Worm (Caenorhabditis elegans) whole organism, L1 larva: ENCODE data around the gene str-55.

Experiments
- ceh-82 ChIP-seq, 3 experiments: fragments of 150-350 bp in 1 of 3; sonication (generic microtip) in 2 of 3; optimal IDR thresholded peaks; 2 replicates each; lab custom pipeline; 2014 to 2017; ENCODE audit warnings: missing biosample characterization in 3 of 3, missing genetic modification characterization in 3 of 3
- efl-1 ChIP-seq, 4 experiments: fragments of 150-350 bp; optimal IDR thresholded peaks in 3 of 4; peaks in 1 of 4; 1 replicate in 1 of 4; 2 replicates in 3 of 4; lab custom pipeline; 2014; ENCODE audit warnings: missing biosample characterization in 2 of 4, missing genetic modification characterization in 2 of 4, missing genetic modification reagents in 2 of 4
- efl-3 ChIP-seq: fragments of 200-800 bp; sonication (Bioruptor generic); optimal IDR thresholded peaks from 2 replicates; lab custom pipeline; 2018; ENCODE audit warnings: mild to moderate bottlenecking, missing genetic modification characterization, missing compliant biosample characterization
- egl-27 ChIP-seq, 2 experiments: fragments of 150-350 bp in 1 of 2; sonication (generic microtip); optimal IDR thresholded peaks; 3 replicates each; lab custom pipeline; 2017 to 2018; ENCODE audit warnings: missing biosample characterization in 2 of 2, missing genetic modification characterization in 2 of 2, missing genetic modification reagents in 2 of 2
- ets-5 ChIP-seq: fragments of 200-800 bp; sonication (Bioruptor generic); IDR thresholded peaks from 2 replicates; pipeline ENCODE4 v1.3.6; 2022; ENCODE audit warnings: missing genetic modification characterization, missing compliant biosample characterization
- lin-35 ChIP-seq, 2 experiments: fragments of 150-350 bp; optimal IDR thresholded peaks; 2 replicates each; lab custom pipeline; 2014; ENCODE audit warnings: missing biosample characterization in 2 of 2, missing genetic modification characterization in 2 of 2, missing genetic modification reagents in 2 of 2
- nhr-12 ChIP-seq: sonication (generic microtip); optimal IDR thresholded peaks from 2 replicates; lab custom pipeline; 2017; ENCODE audit warnings: missing biosample characterization, missing genetic modification characterization
- rnt-1 ChIP-seq: sonication (generic microtip); optimal IDR thresholded peaks from 2 replicates; lab custom pipeline; 2016; ENCODE audit warnings: mild to moderate bottlenecking, missing genetic modification characterization, moderate library complexity, missing compliant biosample characterization
- snpc-4 ChIP-seq: fragments of 150-350 bp; optimal IDR thresholded peaks from 2 replicates; lab custom pipeline; 2014; ENCODE audit warnings: missing biosample characterization, missing genetic modification characterization
- unc-30 ChIP-seq: sonication (generic microtip); optimal IDR thresholded peaks from 2 replicates; lab custom pipeline; 2017; ENCODE audit warnings: missing biosample characterization, missing genetic modification characterization
- unc-62 ChIP-seq: fragments of 150-350 bp; optimal IDR thresholded peaks from 2 replicates; lab custom pipeline; 2014; ENCODE audit warnings: missing biosample characterization, missing genetic modification reagents, missing genetic modification characterization
- unc-86 ChIP-seq: sonication (generic microtip); optimal IDR thresholded peaks from 2 replicates; lab custom pipeline; 2016; ENCODE audit warnings: missing genetic modification characterization, missing compliant biosample characterization
- ztf-11 ChIP-seq, 2 experiments: sonication (generic microtip); optimal IDR thresholded peaks; 2 replicates each; lab custom pipeline; 2016 to 2017; ENCODE audit warnings: missing genetic modification characterization in 2 of 2, missing biosample characterization in 1 of 2, missing compliant biosample characterization in 1 of 2
- ztf-4 ChIP-seq: fragments of 150-350 bp; optimal IDR thresholded peaks from 2 replicates; lab custom pipeline; 2014; ENCODE audit warnings: missing biosample characterization, missing genetic modification characterization

ce11 chrV:16401519-16401918 is 15.4 kb downstream of the str-55 start, which contains the start of gene F13A7.14:
- TF ChIP-seq unc-62 (GFP tag; lab: Kevin White, UChicago): no peak
- TF ChIP-seq unc-30 (tag; lab: Kevin White, UChicago): no peak
- peak; percentile 97 to 98 for TF ChIP-seq efl-1 (optimal IDR thresholded peaks at IDR 0.05; lab: Kevin White, UChicago)
- peak; percentile 97 to 100 for TF ChIP-seq efl-1 (GFP tag; optimal IDR thresholded peaks at IDR 0.05 in 1 of 2; lab: Kevin White, UChicago)
- peak; percentile 58 for TF ChIP-seq ztf-4 (tag; lab: Kevin White, UChicago)
- TF ChIP-seq egl-27 (tag; optimal IDR thresholded peaks at IDR 0.05; lab: Kevin White, UChicago): no peak
- TF ChIP-seq ztf-11 (tag; optimal IDR thresholded peaks at IDR 0.05; lab: Kevin White, UChicago): peak in 1 of 2 experiments; percentile 98
- TF ChIP-seq ets-5 (GFP tag; lab: Robert Waterston, UW): no peak
- TF ChIP-seq nhr-12 (tag; lab: Kevin White, UChicago): no peak
- peak; percentile 96 to 97 for TF ChIP-seq lin-35 (GFP tag; optimal IDR thresholded peaks at IDR 0.05; lab: Kevin White, UChicago)
- peak; percentile 79 for TF ChIP-seq efl-3 (GFP tag; lab: Kevin White, UChicago)
- TF ChIP-seq ceh-82 (tag; optimal IDR thresholded peaks at IDR 0.05; lab: Kevin White, UChicago): peak; percentile 68 to 81 (median 70)
- peak; percentile 84 for TF ChIP-seq snpc-4 (tag; lab: Kevin White, UChicago)
- TF ChIP-seq unc-86 (tag; lab: Kevin White, UChicago): peak; percentile 83
- peak; percentile 99 for TF ChIP-seq rnt-1 (tag; lab: Kevin White, UChicago)
